Worm (Caenorhabditis elegans) whole organism, L4 larva: ENCODE data around the gene glb-27.

ENCODE experiments used
- F26F4.8 ChIP-seq: fragments of 200-800 bp; sonication (Bioruptor generic); conservative IDR thresholded peaks from 2 replicates; pipeline ENCODE4 v1.3.6; 2022; ENCODE audit warnings: missing genetic modification characterization, missing compliant biosample characterization
- T20F7.1 ChIP-seq: fragments of 200-800 bp; sonication (Bioruptor generic); optimal IDR thresholded peaks from 2 replicates; lab custom pipeline; 2018; ENCODE audit warnings: mild to moderate bottlenecking, missing genetic modification characterization, missing compliant biosample characterization
- T26A8.4 ChIP-seq: fragments of 200-800 bp; sonication (Bioruptor generic); IDR thresholded peaks from 2 replicates; pipeline ENCODE4 v1.3.6; 2022; ENCODE audit warnings: missing genetic modification characterization, missing compliant biosample characterization
- ZK546.5 ChIP-seq, 2 experiments: sonication (generic microtip); optimal IDR thresholded peaks; 2 replicates each; lab custom pipeline; 2017; ENCODE audit warnings: missing biosample characterization in 2 of 2, missing genetic modification characterization in 2 of 2
- aha-1 ChIP-seq: fragments of 150-350 bp; peaks from one replicate; lab custom pipeline; 2014; ENCODE audit warnings: missing biosample characterization, missing genetic modification characterization
- aly-2 ChIP-seq: sonication (generic microtip); optimal IDR thresholded peaks from 2 replicates; lab custom pipeline; 2018; ENCODE audit warnings: missing biosample characterization, missing genetic modification characterization
- ama-1 ChIP-seq: fragments of 150-350 bp; optimal IDR thresholded peaks from 2 replicates; lab custom pipeline; 2014; ENCODE audit warnings: inconsistent platforms, mixed read lengths
- arid-1 ChIP-seq: fragments of 200-800 bp; sonication (Bioruptor generic); conservative IDR thresholded peaks from 2 replicates; pipeline ENCODE4 v1.3.6; 2022; ENCODE audit warnings: missing genetic modification reagents, missing genetic modification characterization, missing compliant biosample characterization
- ceh-20 ChIP-seq: fragments of 200-800 bp; sonication (Bioruptor generic); IDR thresholded peaks from 2 replicates; pipeline ENCODE4 v1.3.6; 2022; ENCODE audit warnings: missing genetic modification reagents, missing genetic modification characterization, missing compliant biosample characterization
- ceh-28 ChIP-seq: fragments of 150-350 bp; optimal IDR thresholded peaks from 2 replicates; lab custom pipeline; 2014; ENCODE audit warnings: missing biosample characterization, missing genetic modification reagents, missing genetic modification characterization
- ceh-32 ChIP-seq: sonication (generic microtip); optimal IDR thresholded peaks from 2 replicates; lab custom pipeline; 2016; ENCODE audit warnings: mild to moderate bottlenecking, missing genetic modification characterization, missing compliant biosample characterization; ENCODE audit not compliant: poor library complexity
- ceh-44 ChIP-seq: fragments of 200-800 bp; sonication (Bioruptor generic); IDR thresholded peaks from 2 replicates; pipeline ENCODE4 v1.3.6; 2022; ENCODE audit warnings: missing genetic modification reagents, missing genetic modification characterization, missing compliant biosample characterization
- ceh-62 ChIP-seq: sonication (generic microtip); optimal IDR thresholded peaks from 2 replicates; lab custom pipeline; 2017; ENCODE audit warnings: missing biosample characterization, missing genetic modification characterization
- daf-16 ChIP-seq, 3 experiments: sonication (generic microtip); optimal IDR thresholded peaks; 2 replicates each; lab custom pipeline; 2016 to 2017; ENCODE audit warnings: missing genetic modification characterization in 3 of 3, missing genetic modification reagents in 3 of 3, mild to moderate bottlenecking in 2 of 3, missing compliant biosample characterization in 2 of 3, missing biosample characterization in 1 of 3, moderate library complexity in 1 of 3
- daf-19 ChIP-seq: fragments of 200-800 bp; sonication (Bioruptor generic); conservative IDR thresholded peaks from 2 replicates; pipeline ENCODE4 v1.3.6; 2022; ENCODE audit warnings: missing genetic modification characterization, missing compliant biosample characterization
- dmd-8 ChIP-seq: fragments of 200-800 bp; sonication (Bioruptor generic); IDR thresholded peaks from 2 replicates; pipeline ENCODE4 v1.3.6; 2022; ENCODE audit warnings: missing genetic modification characterization, missing compliant biosample characterization
- dpl-1 ChIP-seq: fragments of 150-350 bp; optimal IDR thresholded peaks from 2 replicates; lab custom pipeline; 2014; ENCODE audit warnings: missing biosample characterization, missing genetic modification reagents, missing genetic modification characterization
- egl-27 ChIP-seq: sonication (generic microtip); optimal IDR thresholded peaks from 3 replicates; lab custom pipeline; 2017; ENCODE audit warnings: missing biosample characterization, missing genetic modification reagents, missing genetic modification characterization
- fos-1 ChIP-seq: fragments of 150-350 bp; optimal IDR thresholded peaks from 2 replicates; lab custom pipeline; 2014; ENCODE audit warnings: missing biosample characterization, missing genetic modification characterization
- gei-8 ChIP-seq: fragments of 200-800 bp; sonication (Bioruptor generic); optimal IDR thresholded peaks from 2 replicates; lab custom pipeline; 2018; ENCODE audit warnings: mild to moderate bottlenecking, missing genetic modification characterization, missing compliant biosample characterization
- hif-1 ChIP-seq, 2 experiments: sonication (generic microtip); optimal IDR thresholded peaks; 2 replicates each; lab custom pipeline; 2016 to 2017; ENCODE audit warnings: missing compliant biosample characterization in 2 of 2, missing genetic modification characterization in 2 of 2, missing genetic modification reagents in 2 of 2, missing genotype in 2 of 2, mild to moderate bottlenecking in 1 of 2
- hlh-11 ChIP-seq: fragments of 200-800 bp; sonication (Bioruptor generic); optimal IDR thresholded peaks from 2 replicates; lab custom pipeline; 2018; ENCODE audit warnings: mild to moderate bottlenecking, missing genetic modification characterization, missing compliant biosample characterization
- hlh-30 ChIP-seq: sonication (generic microtip); optimal IDR thresholded peaks from 2 replicates; lab custom pipeline; 2017; ENCODE audit warnings: antibody characterized with exemption, mild to moderate bottlenecking, missing genetic modification characterization, missing compliant biosample characterization; ENCODE audit not compliant: insufficient read depth
- jun-1 ChIP-seq: fragments of 150-350 bp; optimal IDR thresholded peaks from 2 replicates; lab custom pipeline; 2014; ENCODE audit warnings: missing biosample characterization, missing genetic modification reagents, missing genetic modification characterization
- lin-13 ChIP-seq: fragments of 150-350 bp; optimal IDR thresholded peaks from 2 replicates; lab custom pipeline; 2014; ENCODE audit warnings: missing biosample characterization, missing genetic modification reagents, missing genetic modification characterization
- lin-15B ChIP-seq: fragments of 150-350 bp; sonication (generic microtip); optimal IDR thresholded peaks from 3 replicates; lab custom pipeline; 2014; ENCODE audit warnings: missing biosample characterization, missing genetic modification characterization
- lin-38 ChIP-seq: fragments of 200-800 bp; sonication (Bioruptor generic); IDR thresholded peaks from 2 replicates; pipeline ENCODE4 v1.3.6; 2022; ENCODE audit warnings: missing genetic modification reagents, missing genetic modification characterization, missing compliant biosample characterization
- lin-39 ChIP-seq: fragments of 150-350 bp; optimal IDR thresholded peaks from 2 replicates; lab custom pipeline; 2014; ENCODE audit warnings: missing biosample characterization, missing genetic modification reagents, missing genetic modification characterization
- madf-5 ChIP-seq, 2 experiments: fragments of 200-800 bp; sonication (Bioruptor generic); IDR thresholded peaks; 2 replicates each; pipeline ENCODE4 v1.3.6; 2022; ENCODE audit warnings: missing compliant biosample characterization in 2 of 2, missing genetic modification characterization in 2 of 2
- mdl-1 ChIP-seq, 2 experiments: fragments of 150-350 bp in 1 of 2; sonication (generic microtip) in 1 of 2; optimal IDR thresholded peaks; 2 replicates each; lab custom pipeline; 2014 to 2017; ENCODE audit warnings: missing biosample characterization in 2 of 2, missing genetic modification characterization in 2 of 2
- mep-1 ChIP-seq: fragments of 150-350 bp; sonication (generic microtip); optimal IDR thresholded peaks from 3 replicates; lab custom pipeline; 2014; ENCODE audit warnings: missing biosample characterization, missing genetic modification characterization
- mxl-2 ChIP-seq: fragments of 200-800 bp; sonication (Bioruptor generic); conservative IDR thresholded peaks from 2 replicates; pipeline ENCODE4 v1.3.6; 2022; ENCODE audit warnings: missing genetic modification reagents, missing genetic modification characterization, missing compliant biosample characterization
- nhr-102 ChIP-seq: sonication (generic microtip); optimal IDR thresholded peaks from 2 replicates; lab custom pipeline; 2016; ENCODE audit warnings: mild to moderate bottlenecking, missing genetic modification characterization, moderate library complexity, missing compliant biosample characterization
- nhr-11 ChIP-seq: fragments of 150-350 bp; optimal IDR thresholded peaks from 2 replicates; lab custom pipeline; 2014; ENCODE audit warnings: missing biosample characterization, missing genetic modification characterization
- nhr-48 ChIP-seq: sonication (generic microtip); optimal IDR thresholded peaks from 2 replicates; lab custom pipeline; 2016; ENCODE audit warnings: mild to moderate bottlenecking, missing genetic modification characterization, missing compliant biosample characterization
- nhr-77 ChIP-seq: fragments of 150-350 bp; optimal IDR thresholded peaks from 2 replicates; lab custom pipeline; 2014; ENCODE audit warnings: missing biosample characterization, missing genetic modification characterization
- pha-4 ChIP-seq, 2 experiments: fragments of 150-350 bp in 1 of 2; fragments of 200-800 bp in 1 of 2; sonication (Bioruptor generic) in 1 of 2; IDR thresholded peaks in 1 of 2; optimal IDR thresholded peaks in 1 of 2; 2 replicates each; pipeline versions ENCODE4 v1.3.6 to Lab custom; 2014 to 2022; ENCODE audit warnings: missing genetic modification characterization in 2 of 2, missing genetic modification reagents in 2 of 2, missing biosample characterization in 1 of 2, missing compliant biosample characterization in 1 of 2
- php-3 ChIP-seq: fragments of 200-800 bp; sonication (Bioruptor generic); IDR thresholded peaks from 2 replicates; pipeline ENCODE4 v1.3.6; 2022; ENCODE audit warnings: missing genetic modification reagents, missing genetic modification characterization, missing compliant biosample characterization
- rbr-2 ChIP-seq: sonication (generic microtip); optimal IDR thresholded peaks from 2 replicates; lab custom pipeline; 2016; ENCODE audit warnings: missing genotype, missing genetic modification characterization, missing compliant biosample characterization
- saeg-2 ChIP-seq: fragments of 200-800 bp; sonication (Bioruptor generic); IDR thresholded peaks from 2 replicates; pipeline ENCODE4 v1.3.6; 2022; ENCODE audit warnings: missing genetic modification reagents, missing genetic modification characterization, missing compliant biosample characterization
- snpc-1.2 ChIP-seq: fragments of 200-800 bp; sonication (Bioruptor generic); IDR thresholded peaks from 2 replicates; pipeline ENCODE4 v1.3.6; 2022; ENCODE audit warnings: missing genetic modification reagents, missing genetic modification characterization, missing compliant biosample characterization
- spr-1 ChIP-seq: sonication (generic microtip); optimal IDR thresholded peaks from 2 replicates; lab custom pipeline; 2016; ENCODE audit warnings: mild to moderate bottlenecking, missing genetic modification characterization, missing compliant biosample characterization
- spr-3 ChIP-seq: fragments of 200-800 bp; sonication (Bioruptor generic); optimal IDR thresholded peaks from 2 replicates; lab custom pipeline; 2018; ENCODE audit warnings: mild to moderate bottlenecking, missing genetic modification characterization, missing compliant biosample characterization
- tag-97 ChIP-seq: fragments of 200-800 bp; sonication (Bioruptor generic); IDR thresholded peaks from 2 replicates; pipeline ENCODE4 v1.3.6; 2022; ENCODE audit warnings: missing genetic modification characterization, missing compliant biosample characterization
- unc-62 ChIP-seq, 3 experiments: fragments of 150-350 bp in 1 of 3; sonication (generic microtip); optimal IDR thresholded peaks in 2 of 3; peaks in 1 of 3; 1 replicate in 1 of 3; 2 replicates in 2 of 3; lab custom pipeline; 2014 to 2017; ENCODE audit warnings: missing biosample characterization in 3 of 3, missing genetic modification characterization in 3 of 3, missing genetic modification reagents in 3 of 3, missing genotype in 1 of 3
- vab-7 ChIP-seq: fragments of 200-800 bp; sonication (Bioruptor generic); IDR thresholded peaks from 2 replicates; pipeline ENCODE4 v1.3.6; 2022; ENCODE audit warnings: missing genetic modification reagents, missing genetic modification characterization, missing compliant biosample characterization
- zag-1 ChIP-seq: fragments of 150-350 bp; optimal IDR thresholded peaks from 2 replicates; lab custom pipeline; 2014; ENCODE audit warnings: missing biosample characterization, missing genetic modification characterization
- zfp-2 ChIP-seq: sonication (generic microtip); optimal IDR thresholded peaks from 2 replicates; lab custom pipeline; 2016; ENCODE audit warnings: mild to moderate bottlenecking, missing genetic modification characterization, missing compliant biosample characterization
- zfp-3 ChIP-seq: fragments of 200-800 bp; sonication (Bioruptor generic); conservative IDR thresholded peaks from 2 replicates; pipeline ENCODE4 v1.3.6; 2022; ENCODE audit warnings: missing genetic modification reagents, missing genetic modification characterization, missing compliant biosample characterization
- zip-2 ChIP-seq: fragments of 150-350 bp; optimal IDR thresholded peaks from 2 replicates; lab custom pipeline; 2014; ENCODE audit warnings: missing biosample characterization, missing genetic modification characterization
- ztf-11 ChIP-seq: fragments of 150-350 bp; optimal IDR thresholded peaks from 2 replicates; lab custom pipeline; 2014; ENCODE audit warnings: missing biosample characterization, missing genetic modification characterization

The glb-27 gene

ce11 chrII:8566806-8567266 lies 10.8 kb upstream of the glb-27 start, which contains the start of gene F54C9.3:
Gene F54C9.3, minus strand, starts transcription at chrII:8566856.
- TF ChIP-seq spr-3 = no peak
- no peak for TF ChIP-seq pha-4 (GFP tag; IDR thresholded peaks at IDR 0.05; lab: Robert Waterston, UW)
- no peak for TF ChIP-seq pha-4 (tag; optimal IDR thresholded peaks at IDR 0.05; lab: Kevin White, UChicago)
- TF ChIP-seq madf-5 (GFP tag; IDR thresholded peaks at IDR 0.05; lab: Robert Waterston, UW) = no peak
- no peak for TF ChIP-seq arid-1 (GFP tag; lab: Robert Waterston, UW)
- no peak for TF ChIP-seq snpc-1.2 (GFP tag; lab: Robert Waterston, UW)
- TF ChIP-seq nhr-11 (tag; lab: Kevin White, UChicago) = no peak
- no peak for TF ChIP-seq ceh-28 (tag; lab: Kevin White, UChicago)
- TF ChIP-seq mxl-2 (GFP tag; lab: Robert Waterston, UW) = no peak
- TF ChIP-seq dpl-1 (GFP tag; lab: Kevin White, UChicago) = no peak
- TF ChIP-seq spr-1 (tag; lab: Kevin White, UChicago) = no peak
- no peak for TF ChIP-seq F26F4.8 (GFP tag; lab: Robert Waterston, UW)
- TF ChIP-seq saeg-2 (GFP tag; lab: Robert Waterston, UW) = no peak
- TF ChIP-seq vab-7 = no peak
- peak in 1 of 2 experiments; percentile 14 for TF ChIP-seq daf-16 (GFP tag; optimal IDR thresholded peaks at IDR 0.05; lab: Kevin White, UChicago)
- TF ChIP-seq daf-16 (tag; optimal IDR thresholded peaks at IDR 0.05; lab: Kevin White, UChicago) = peak; percentile 84
- TF ChIP-seq lin-13 = no peak
- TF ChIP-seq dmd-8 = no peak
- no peak for TF ChIP-seq ZK546.5 (tag; optimal IDR thresholded peaks at IDR 0.05; lab: Kevin White, UChicago)
- peak; percentile 68 for TF ChIP-seq mep-1 (tag; lab: Kevin White, UChicago)
- TF ChIP-seq jun-1 = peak; percentile 67
- no peak for TF ChIP-seq T26A8.4 (GFP tag; lab: Robert Waterston, UW)
- TF ChIP-seq hlh-11 = peak; percentile 82
- peak; percentile 25 for TF ChIP-seq ama-1
- TF ChIP-seq mdl-1 (tag; optimal IDR thresholded peaks at IDR 0.05; lab: Kevin White, UChicago) = no peak
- TF ChIP-seq aha-1 (tag; lab: Kevin White, UChicago) = no peak
- no peak for TF ChIP-seq ceh-32 (tag; lab: Kevin White, UChicago)
- peak; percentile 50 for TF ChIP-seq hlh-30 (tag; lab: Kevin White, UChicago)
- TF ChIP-seq rbr-2 = no peak
- TF ChIP-seq zag-1 (tag; lab: Kevin White, UChicago) = no peak
- no peak for TF ChIP-seq egl-27 (tag; lab: Kevin White, UChicago)
- TF ChIP-seq T20F7.1 (GFP tag; lab: Kevin White, UChicago) = peak; percentile 48
- TF ChIP-seq ceh-20 = peak; percentile 96
- no peak for TF ChIP-seq ceh-62 (tag; lab: Kevin White, UChicago)
- TF ChIP-seq lin-15B = no peak
- TF ChIP-seq ztf-11 (tag; lab: Kevin White, UChicago) = no peak
- no peak for TF ChIP-seq gei-8 (GFP tag; lab: Kevin White, UChicago)
- TF ChIP-seq tag-97 = no peak
- no peak for TF ChIP-seq aly-2 (tag; lab: Kevin White, UChicago)
- peak; percentile 3 for TF ChIP-seq nhr-102 (tag; lab: Kevin White, UChicago)
- TF ChIP-seq lin-39 = no peak
- TF ChIP-seq hif-1 (tag; optimal IDR thresholded peaks at IDR 0.05; lab: Kevin White, UChicago) = no peak
- TF ChIP-seq zfp-2 (tag; lab: Kevin White, UChicago) = no peak
- no peak for TF ChIP-seq unc-62 (GFP tag; optimal IDR thresholded peaks at IDR 0.05 in 1 of 2; lab: Kevin White, UChicago)
- TF ChIP-seq unc-62 (tag; optimal IDR thresholded peaks at IDR 0.05; lab: Kevin White, UChicago) = no peak
- TF ChIP-seq nhr-48 (tag; lab: Kevin White, UChicago) = peak; percentile 30
- no peak for TF ChIP-seq zip-2 (tag; lab: Kevin White, UChicago)
- peak; percentile 93 for TF ChIP-seq nhr-77
- TF ChIP-seq daf-19 = no peak
- no peak for TF ChIP-seq zfp-3
- TF ChIP-seq lin-38 = peak; percentile 16
- no peak for TF ChIP-seq fos-1 (tag; lab: Kevin White, UChicago)
- peak; percentile 99 for TF ChIP-seq php-3 (GFP tag; lab: Robert Waterston, UW)
- no peak for TF ChIP-seq ceh-44
